Worm (Caenorhabditis elegans) whole organism, L1 larva: Measurements from ENCODE around the gene F58A6.2.

Source experiments
- C34B4.2 ChIP-seq: sonication (generic microtip); optimal IDR thresholded peaks from 2 replicates; lab custom pipeline; 2017; ENCODE audit warnings: mild to moderate bottlenecking, missing genetic modification characterization, missing compliant biosample characterization
- F16B12.6 ChIP-seq: fragments of 150-350 bp; optimal IDR thresholded peaks from 2 replicates; lab custom pipeline; 2014; ENCODE audit warnings: missing biosample characterization, missing genetic modification characterization
- Y116A8C.19 ChIP-seq: sonication (generic microtip); optimal IDR thresholded peaks from 2 replicates; lab custom pipeline; 2016; ENCODE audit warnings: missing compliant biosample characterization, missing genetic modification characterization, borderline replicate concordance
- aha-1 ChIP-seq: fragments of 150-350 bp; optimal IDR thresholded peaks from 2 replicates; lab custom pipeline; 2014; ENCODE audit warnings: missing biosample characterization, missing genetic modification characterization
- ama-1 ChIP-seq: fragments of 150-350 bp; optimal IDR thresholded peaks from 2 replicates; lab custom pipeline; 2014
- ceh-63 ChIP-seq: fragments of 200-800 bp; sonication (Bioruptor generic); optimal IDR thresholded peaks from 2 replicates; lab custom pipeline; 2018; ENCODE audit warnings: mild to moderate bottlenecking, missing genetic modification characterization, missing compliant biosample characterization
- ceh-8 ChIP-seq: fragments of 200-800 bp; sonication (Bioruptor generic); optimal IDR thresholded peaks from 2 replicates; lab custom pipeline; 2018; ENCODE audit warnings: mild to moderate bottlenecking, missing genetic modification characterization, moderate library complexity, missing compliant biosample characterization
- ceh-82 ChIP-seq, 3 experiments: fragments of 150-350 bp in 1 of 3; sonication (generic microtip) in 2 of 3; optimal IDR thresholded peaks; 2 replicates each; lab custom pipeline; 2014 to 2017; ENCODE audit warnings: missing biosample characterization in 3 of 3, missing genetic modification characterization in 3 of 3
- ceh-88 ChIP-seq: fragments of 200-800 bp; sonication (Bioruptor generic); IDR thresholded peaks from 2 replicates; pipeline ENCODE4 v1.3.6; 2022; ENCODE audit warnings: missing genetic modification characterization, missing compliant biosample characterization
- ces-1 ChIP-seq: fragments of 150-350 bp; optimal IDR thresholded peaks from 2 replicates; lab custom pipeline; 2014; ENCODE audit warnings: missing biosample characterization, missing genetic modification reagents, missing genetic modification characterization
- dsc-1 ChIP-seq: sonication (generic microtip); optimal IDR thresholded peaks from 2 replicates; lab custom pipeline; 2016; ENCODE audit warnings: mild to moderate bottlenecking, missing genetic modification characterization, missing compliant biosample characterization
- efl-1 ChIP-seq, 4 experiments: fragments of 150-350 bp; optimal IDR thresholded peaks in 3 of 4; peaks in 1 of 4; 1 replicate in 1 of 4; 2 replicates in 3 of 4; lab custom pipeline; 2014; ENCODE audit warnings: missing biosample characterization in 2 of 4, missing genetic modification characterization in 2 of 4, missing genetic modification reagents in 2 of 4
- elt-2 ChIP-seq: sonication (generic microtip); optimal IDR thresholded peaks from 2 replicates; lab custom pipeline; 2016; ENCODE audit warnings: missing genetic modification characterization, mild to moderate bottlenecking, inconsistent platforms, missing compliant biosample characterization, missing genetic modification reagents
- elt-3 ChIP-seq, 6 experiments: fragments of 150-350 bp in 1 of 6; sonication (generic microtip); optimal IDR thresholded peaks; 2 replicates each; lab custom pipeline; 2017 to 2018; ENCODE audit warnings: missing biosample characterization in 6 of 6, missing genetic modification characterization in 6 of 6, inconsistent platforms in 1 of 6
- fkh-10 ChIP-seq: sonication (generic microtip); optimal IDR thresholded peaks from 2 replicates; lab custom pipeline; 2017; ENCODE audit warnings: missing biosample characterization, missing genetic modification reagents, missing genetic modification characterization
- fkh-4 ChIP-seq: sonication (generic microtip); optimal IDR thresholded peaks from 2 replicates; lab custom pipeline; 2016; ENCODE audit warnings: missing compliant biosample characterization, missing genetic modification characterization, borderline replicate concordance
- hlh-17 ChIP-seq: fragments of 200-800 bp; sonication (Bioruptor generic); optimal IDR thresholded peaks from 2 replicates; lab custom pipeline; 2018; ENCODE audit warnings: missing genetic modification characterization, mild to moderate bottlenecking, missing compliant biosample characterization, moderate library complexity, borderline replicate concordance
- hlh-4 ChIP-seq: sonication (generic microtip); optimal IDR thresholded peaks from 2 replicates; lab custom pipeline; 2016; ENCODE audit warnings: mild to moderate bottlenecking, missing genetic modification characterization, missing compliant biosample characterization
- hpl-2 ChIP-seq: fragments of 150-350 bp; optimal IDR thresholded peaks from 2 replicates; lab custom pipeline; 2014; ENCODE audit warnings: missing biosample characterization, missing genetic modification reagents, missing genetic modification characterization
- lin-35 ChIP-seq, 2 experiments: fragments of 150-350 bp; optimal IDR thresholded peaks; 2 replicates each; lab custom pipeline; 2014; ENCODE audit warnings: missing biosample characterization in 2 of 2, missing genetic modification characterization in 2 of 2, missing genetic modification reagents in 2 of 2
- lin-39 ChIP-seq: fragments of 150-350 bp; optimal IDR thresholded peaks from 2 replicates; lab custom pipeline; 2014; ENCODE audit warnings: missing biosample characterization, missing genetic modification reagents, missing genetic modification characterization
- lir-3 ChIP-seq: sonication (generic microtip); optimal IDR thresholded peaks from 2 replicates; lab custom pipeline; 2016; ENCODE audit warnings: mild to moderate bottlenecking, missing genetic modification characterization, moderate library complexity, missing compliant biosample characterization; ENCODE audit not compliant: poor library complexity
- mdl-1 ChIP-seq, 2 experiments: fragments of 150-350 bp; optimal IDR thresholded peaks; 2 replicates each; lab custom pipeline; 2014 to 2017; ENCODE audit warnings: missing biosample characterization in 2 of 2, missing genetic modification characterization in 2 of 2, inconsistent platforms in 1 of 2
- mep-1 ChIP-seq: fragments of 150-350 bp; optimal IDR thresholded peaks from 2 replicates; lab custom pipeline; 2014; ENCODE audit warnings: missing biosample characterization, missing genetic modification characterization
- nhr-11 ChIP-seq: fragments of 150-350 bp; optimal IDR thresholded peaks from 2 replicates; lab custom pipeline; 2014; ENCODE audit warnings: missing biosample characterization, missing genetic modification characterization
- nhr-19 ChIP-seq: fragments of 200-800 bp; sonication (Bioruptor generic); conservative IDR thresholded peaks from 2 replicates; pipeline ENCODE4 v1.3.6; 2022; ENCODE audit warnings: missing genetic modification characterization, missing compliant biosample characterization
- nhr-237 ChIP-seq: fragments of 150-350 bp; optimal IDR thresholded peaks from 2 replicates; lab custom pipeline; 2014; ENCODE audit warnings: missing biosample characterization, missing genetic modification characterization
- nhr-47 ChIP-seq: sonication (generic microtip); optimal IDR thresholded peaks from 2 replicates; lab custom pipeline; 2016; ENCODE audit warnings: mild to moderate bottlenecking, missing genetic modification characterization, moderate library complexity, missing compliant biosample characterization
- nhr-71 ChIP-seq: sonication (generic microtip); optimal IDR thresholded peaks from 2 replicates; lab custom pipeline; 2016; ENCODE audit warnings: mild to moderate bottlenecking, missing genetic modification characterization, moderate library complexity, missing compliant biosample characterization
- nhr-76 ChIP-seq: sonication (generic microtip); optimal IDR thresholded peaks from 2 replicates; lab custom pipeline; 2017; ENCODE audit warnings: missing biosample characterization, missing genetic modification characterization
- nhr-84 ChIP-seq: sonication (generic microtip); optimal IDR thresholded peaks from 2 replicates; lab custom pipeline; 2017; ENCODE audit warnings: missing biosample characterization, missing genetic modification characterization
- pqm-1 ChIP-seq: sonication (generic microtip); optimal IDR thresholded peaks from 3 replicates; lab custom pipeline; 2017; ENCODE audit warnings: missing biosample characterization, missing genetic modification characterization
- sox-4 ChIP-seq: sonication (generic microtip); optimal IDR thresholded peaks from 2 replicates; lab custom pipeline; 2016; ENCODE audit warnings: missing genetic modification characterization, missing compliant biosample characterization
- swsn-7 ChIP-seq: sonication (generic microtip); optimal IDR thresholded peaks from 2 replicates; lab custom pipeline; 2016; ENCODE audit warnings: missing genetic modification characterization, missing compliant biosample characterization
- tlp-1 ChIP-seq: fragments of 150-350 bp; optimal IDR thresholded peaks from 2 replicates; lab custom pipeline; 2014; ENCODE audit warnings: missing biosample characterization, missing genetic modification characterization
- unc-30 ChIP-seq: sonication (generic microtip); optimal IDR thresholded peaks from 2 replicates; lab custom pipeline; 2017; ENCODE audit warnings: missing biosample characterization, missing genetic modification characterization
- unc-86 ChIP-seq: sonication (generic microtip); optimal IDR thresholded peaks from 2 replicates; lab custom pipeline; 2016; ENCODE audit warnings: missing genetic modification characterization, missing compliant biosample characterization
- unc-98 ChIP-seq: fragments of 200-800 bp; sonication (Bioruptor generic); IDR thresholded peaks from 2 replicates; pipeline ENCODE4 v1.3.6; 2022; ENCODE audit warnings: missing genetic modification characterization, missing compliant biosample characterization
- vab-15 ChIP-seq: sonication (generic microtip); optimal IDR thresholded peaks from 2 replicates; lab custom pipeline; 2017; ENCODE audit warnings: missing genotype, mild to moderate bottlenecking, missing genetic modification characterization, missing compliant biosample characterization
- xbp-1 ChIP-seq: sonication (generic microtip); optimal IDR thresholded peaks from 2 replicates; lab custom pipeline; 2016; ENCODE audit warnings: missing genetic modification characterization, missing compliant biosample characterization
- zag-1 ChIP-seq: fragments of 150-350 bp; optimal IDR thresholded peaks from 2 replicates; lab custom pipeline; 2014; ENCODE audit warnings: missing biosample characterization, missing genetic modification characterization

The F58A6.2 gene

DNA sequence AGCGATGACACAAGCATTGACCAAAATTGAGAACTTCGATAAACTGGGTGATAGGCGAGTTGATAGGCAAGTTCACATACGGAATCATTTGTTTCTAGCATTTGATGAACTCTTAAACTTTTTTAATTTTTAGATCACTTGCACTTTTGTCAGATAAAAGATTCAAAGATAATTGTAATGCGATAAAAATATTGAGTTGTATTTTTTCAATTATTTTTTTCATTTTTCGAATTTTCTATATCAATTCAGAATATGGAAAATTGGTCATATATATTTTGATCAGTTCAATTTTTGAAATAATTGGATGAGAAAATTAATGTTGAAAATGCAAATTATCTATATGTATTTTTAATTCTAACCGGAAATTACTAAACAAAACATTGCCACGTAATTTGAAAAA, 30.2 kb downstream of the F58A6.2 start, which contains the start of gene srb-3:
TSS of gene srb-3 (minus strand) at position 101 of the 400 bp plus-strand sequence.
- no peak for TF ChIP-seq unc-30
- no peak for TF ChIP-seq unc-86
- TF ChIP-seq lin-39: no peak
- no peak for TF ChIP-seq Y116A8C.19
- no peak for TF ChIP-seq lir-3 (tag; lab: Kevin White, UChicago)

DNA sequence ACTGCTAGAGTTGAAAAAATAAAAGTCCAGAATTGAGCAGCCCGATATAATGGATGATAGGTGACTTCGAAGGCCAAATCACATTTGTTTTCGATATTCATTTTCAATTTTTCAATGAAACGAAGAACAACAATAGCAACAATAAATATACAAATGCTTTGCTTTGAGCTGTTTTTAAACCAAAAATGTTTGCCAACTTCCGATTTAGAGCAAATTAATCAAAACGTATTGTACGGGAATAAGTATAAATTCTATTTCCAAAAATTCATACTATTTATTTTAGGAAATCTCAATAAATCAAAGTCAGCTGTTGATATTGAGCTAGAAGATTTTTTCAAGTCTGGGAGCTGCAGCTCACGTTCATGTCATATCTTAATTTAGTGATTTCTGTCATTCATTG, 34.4 kb downstream of the F58A6.2 start, which contains the start of gene srb-1:
TSS of gene srb-1 (minus strand) at position 101 of the 400 bp plus-strand sequence.
- TF ChIP-seq ces-1 (no peak), hpl-2 (GFP tag; lab: Kevin White, UChicago) (no peak), nhr-11 (tag; lab: Kevin White, UChicago) (no peak), unc-98 (GFP tag; lab: Robert Waterston, UW) (no peak), lir-3 (tag; lab: Kevin White, UChicago) (no peak), ceh-8 (GFP tag; lab: Kevin White, UChicago) (no peak), C34B4.2 (no peak), elt-2 (tag; lab: Kevin White, UChicago) (no peak), F16B12.6 (tag; lab: Kevin White, UChicago) (no peak), ceh-88 (no peak), Y116A8C.19 (no peak), hlh-4 (tag; lab: Kevin White, UChicago) (no peak)

DNA sequence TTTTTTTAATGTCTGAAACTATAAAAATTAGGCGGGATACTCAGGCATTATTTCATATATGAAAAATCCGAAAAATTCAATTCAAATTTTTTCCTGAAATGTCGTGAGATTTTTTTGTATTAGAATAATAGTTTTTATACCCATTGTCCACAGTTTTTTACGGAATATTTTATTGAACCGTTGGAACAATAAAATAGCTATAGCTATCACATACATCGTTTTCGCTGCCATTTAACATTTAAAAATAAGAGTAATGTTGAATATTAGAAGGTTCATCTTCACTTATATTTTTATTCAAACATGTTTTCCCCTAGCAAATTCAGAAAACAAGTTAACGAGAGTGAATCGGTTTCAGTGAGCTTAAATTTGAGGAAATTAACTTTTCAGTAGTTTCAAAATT, 35.1 kb downstream of the F58A6.2 start, which contains the start of gene C27D6.15:
TSS of gene C27D6.15 (plus strand) at position 301 of the 400 bp plus-strand sequence.
- TF ChIP-seq zag-1: no peak

DNA sequence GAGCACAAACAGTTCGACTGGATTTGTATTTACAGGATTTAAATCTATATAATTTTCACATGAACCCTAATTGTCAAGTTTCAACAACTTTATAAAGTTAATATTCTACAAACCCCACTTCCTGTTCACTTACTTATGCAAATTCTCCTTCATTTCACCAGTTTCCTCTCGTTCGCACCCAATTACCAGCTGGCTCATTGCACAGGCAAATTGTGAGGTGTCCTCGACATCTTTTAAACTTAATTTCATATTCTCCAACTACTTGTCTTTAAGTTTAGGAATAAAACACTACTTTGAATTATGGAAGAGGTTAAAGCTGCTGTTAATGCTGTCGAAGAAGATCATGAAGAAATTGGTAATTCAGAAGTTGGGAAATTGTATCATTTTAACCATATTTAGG, 35.9 kb downstream of the F58A6.2 start, which contains the start of gene C27D6.1:
TSS of gene C27D6.1 (plus strand) at position 301 of the 400 bp plus-strand sequence.
- no peak for TF ChIP-seq hlh-17

DNA sequence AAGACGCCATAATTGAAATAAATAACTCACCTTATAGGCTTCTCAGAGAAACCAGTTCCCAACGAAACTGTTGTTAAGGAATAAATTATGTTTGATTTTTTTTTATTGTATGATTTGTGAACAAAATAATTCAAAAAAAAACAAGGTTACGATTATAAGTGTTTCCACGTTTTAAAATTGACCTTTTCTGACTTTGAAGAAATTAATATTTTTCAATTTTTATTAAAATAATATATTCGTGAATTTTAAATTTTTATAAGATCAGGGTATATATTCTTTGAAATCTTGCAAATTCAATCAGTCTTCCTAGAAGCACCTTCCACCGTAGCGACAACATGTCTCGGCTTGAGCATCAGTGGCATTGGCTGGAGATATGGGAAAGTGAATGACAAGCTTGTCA, 37.9 kb downstream of the F58A6.2 start, which contains the start of gene C27D6.3:
TSS of gene C27D6.3 (minus strand) at position 101 of the 400 bp plus-strand sequence.
- TF ChIP-seq ceh-88 (no peak), fkh-10 (GFP tag; lab: Kevin White, UChicago) (no peak), ceh-82 (tag; optimal IDR thresholded peaks at IDR 0.05; lab: Kevin White, UChicago) (no peak), ceh-63 (GFP tag; lab: Kevin White, UChicago) (no peak), nhr-76 (tag; lab: Kevin White, UChicago) (no peak), xbp-1 (tag; lab: Kevin White, UChicago) (no peak), nhr-47 (tag; lab: Kevin White, UChicago) (no peak), zag-1 (no peak), hlh-17 (no peak), unc-86 (no peak), sox-4 (tag; lab: Kevin White, UChicago) (no peak), lin-39 (no peak), unc-30 (no peak), pqm-1 (tag; lab: Kevin White, UChicago) (no peak), mep-1 (tag; lab: Kevin White, UChicago) (no peak), nhr-19 (GFP tag; lab: Robert Waterston, UW) (no peak), unc-98 (GFP tag; lab: Robert Waterston, UW) (no peak)

DNA sequence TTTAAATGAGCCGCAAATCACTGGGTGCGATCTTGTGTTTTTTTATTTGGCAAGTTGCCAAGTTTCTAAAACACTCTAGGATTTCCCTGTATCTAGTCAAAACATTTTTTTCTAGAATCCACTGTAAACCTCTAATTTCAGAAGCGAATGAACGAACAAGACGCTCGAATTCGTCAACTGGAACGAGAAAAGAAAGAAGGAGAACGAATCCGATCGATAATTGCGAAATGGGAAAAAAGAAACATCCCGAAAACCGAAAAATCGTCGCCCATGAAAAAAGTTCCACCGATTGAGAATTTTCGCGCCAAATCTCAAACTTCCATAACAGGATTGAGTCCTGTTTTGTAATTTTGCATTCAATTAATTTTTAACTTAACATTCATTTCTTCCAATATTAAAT, 40.4 kb downstream of the F58A6.2 start:
- TF ChIP-seq hpl-2 (GFP tag; lab: Kevin White, UChicago): no peak
- no peak for TF ChIP-seq nhr-71 (tag; lab: Kevin White, UChicago)
- TF ChIP-seq vab-15 (tag; lab: Kevin White, UChicago): no peak
- no peak for TF ChIP-seq dsc-1
- no peak for TF ChIP-seq swsn-7 (tag; lab: Kevin White, UChicago)
- TF ChIP-seq aha-1: no peak
- no peak for TF ChIP-seq elt-3 (tag; optimal IDR thresholded peaks at IDR 0.05; lab: Kevin White, UChicago)
- TF ChIP-seq fkh-4 (tag; lab: Kevin White, UChicago): no peak
- TF ChIP-seq ces-1: no peak
- TF ChIP-seq mdl-1 (tag; optimal IDR thresholded peaks at IDR 0.05; lab: Kevin White, UChicago): no peak
- TF ChIP-seq efl-1 (optimal IDR thresholded peaks at IDR 0.05; lab: Kevin White, UChicago): no peak
- TF ChIP-seq efl-1 (GFP tag; optimal IDR thresholded peaks at IDR 0.05 in 1 of 2; lab: Kevin White, UChicago): no peak
- TF ChIP-seq lin-35 (GFP tag; optimal IDR thresholded peaks at IDR 0.05; lab: Kevin White, UChicago): no peak
- no peak for TF ChIP-seq fkh-10 (GFP tag; lab: Kevin White, UChicago)
- TF ChIP-seq tlp-1: no peak
- no peak for TF ChIP-seq hlh-4 (tag; lab: Kevin White, UChicago)
- TF ChIP-seq F16B12.6 (tag; lab: Kevin White, UChicago): no peak
- no peak for TF ChIP-seq sox-4 (tag; lab: Kevin White, UChicago)
- TF ChIP-seq ama-1 (lab: Kevin White, UChicago): no peak
- no peak for TF ChIP-seq nhr-84 (tag; lab: Kevin White, UChicago)
- no peak for TF ChIP-seq nhr-237 (tag; lab: Kevin White, UChicago)
- TF ChIP-seq, all 84 proteins: peak for 0
